Worm (Caenorhabditis elegans): ENCODE results near the gene ZK896.4.

ZK896.4 gene

DNA sequence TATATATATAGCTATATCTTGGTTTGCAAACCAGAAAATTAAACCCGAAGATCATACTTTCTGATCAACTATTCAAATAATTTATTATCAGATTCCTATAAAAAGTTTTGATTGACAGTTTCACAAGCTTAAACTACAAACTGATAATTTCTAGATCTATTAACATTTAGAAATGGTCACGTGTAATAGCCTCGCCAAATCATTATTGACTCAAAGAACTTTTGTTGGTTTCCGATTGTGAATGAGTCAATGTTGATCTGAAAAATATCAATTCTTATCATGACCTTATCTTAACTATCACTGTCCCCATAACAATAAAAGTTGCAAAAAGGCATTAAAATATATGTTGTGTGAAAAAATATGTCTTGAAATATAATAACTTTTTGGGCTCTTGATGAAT lies 41.0 kb downstream of the ZK896.4 start:
- TF ChIP-seq npax-4 (tag; optimal IDR thresholded peaks at IDR 0.05) (no peak), elt-2 (tag; optimal IDR thresholded peaks at IDR 0.05) (peak; percentile 65)

DNA sequence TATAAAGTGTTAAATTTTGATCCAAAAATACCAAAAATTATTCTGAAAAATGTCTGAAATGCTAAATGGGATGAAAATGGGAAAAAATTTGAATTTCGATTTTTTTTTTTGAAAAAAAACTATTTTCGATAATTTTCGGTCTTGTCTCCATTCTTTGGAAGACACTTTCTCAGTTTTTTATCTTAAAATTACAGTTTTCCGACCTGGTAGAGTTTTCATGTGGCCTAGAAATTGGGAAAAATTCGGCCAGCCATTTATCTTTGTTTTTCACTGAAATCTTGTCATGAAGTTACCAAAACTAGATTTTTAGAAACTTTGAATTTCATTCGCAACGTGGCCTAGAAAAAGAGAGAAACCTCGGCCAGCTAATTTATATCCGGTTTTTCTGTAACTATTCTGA lies 42.2 kb downstream of the ZK896.4 start:
- TF ChIP-seq syd-9 (tag; optimal IDR thresholded peaks at IDR 0.05) (no peak), npax-4 (tag; optimal IDR thresholded peaks at IDR 0.05) (no peak), dmd-4 (tag; optimal IDR thresholded peaks at IDR 0.05; ENCODE audit: borderline replicate concordance) (no peak), eyg-1 (tag; optimal IDR thresholded peaks at IDR 0.05) (no peak), lim-6 (tag; optimal IDR thresholded peaks at IDR 0.05) (no peak), K09A11.1 (tag; optimal IDR thresholded peaks at IDR 0.05; ENCODE audit: insufficient read depth) (no peak), pha-2 (tag; optimal IDR thresholded peaks at IDR 0.05) (no peak), nfya-1 (tag; optimal IDR thresholded peaks at IDR 0.05) (no peak), fax-1 (tag; optimal IDR thresholded peaks at IDR 0.05) (no peak), zip-5 (tag; optimal IDR thresholded peaks at IDR 0.05) (no peak), dve-1 (tag; optimal IDR thresholded peaks at IDR 0.05) (no peak), hlh-13 (GFP tag; optimal IDR thresholded peaks at IDR 0.05) (no peak), Y22D7AL.16 (tag; optimal IDR thresholded peaks at IDR 0.05) (no peak)

DNA sequence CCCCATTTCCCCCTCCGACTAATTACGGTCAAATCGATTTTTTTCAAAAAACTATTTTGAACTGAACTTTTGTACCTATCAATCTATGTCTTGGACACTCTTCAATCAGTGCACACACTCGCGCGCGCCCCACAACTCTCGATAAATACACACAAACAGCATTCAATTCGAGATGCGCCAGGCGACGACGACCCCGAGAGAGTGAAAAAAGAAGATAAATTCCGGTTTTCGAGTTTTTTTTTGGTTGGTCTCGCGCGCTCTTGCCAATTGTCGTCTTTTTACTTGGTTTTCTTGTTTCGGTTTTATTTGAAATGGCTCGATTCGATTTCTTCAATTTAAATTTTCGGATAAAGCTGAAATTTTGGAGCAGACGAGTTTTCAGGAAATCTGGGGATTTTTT lies 42.7 kb downstream of the ZK896.4 start:
- no peak for TF ChIP-seq elt-4 (tag; optimal IDR thresholded peaks at IDR 0.05)
- no peak for TF ChIP-seq pqm-1 (tag; optimal IDR thresholded peaks at IDR 0.05)
- TF ChIP-seq ceh-14 (tag; optimal IDR thresholded peaks at IDR 0.05), result no peak
- TF ChIP-seq unc-42 (tag; optimal IDR thresholded peaks at IDR 0.05), result no peak
- TF ChIP-seq nhr-232 (tag; optimal IDR thresholded peaks at IDR 0.05), result no peak
- no peak for TF ChIP-seq tbx-7 (tag; optimal IDR thresholded peaks at IDR 0.05)

DNA sequence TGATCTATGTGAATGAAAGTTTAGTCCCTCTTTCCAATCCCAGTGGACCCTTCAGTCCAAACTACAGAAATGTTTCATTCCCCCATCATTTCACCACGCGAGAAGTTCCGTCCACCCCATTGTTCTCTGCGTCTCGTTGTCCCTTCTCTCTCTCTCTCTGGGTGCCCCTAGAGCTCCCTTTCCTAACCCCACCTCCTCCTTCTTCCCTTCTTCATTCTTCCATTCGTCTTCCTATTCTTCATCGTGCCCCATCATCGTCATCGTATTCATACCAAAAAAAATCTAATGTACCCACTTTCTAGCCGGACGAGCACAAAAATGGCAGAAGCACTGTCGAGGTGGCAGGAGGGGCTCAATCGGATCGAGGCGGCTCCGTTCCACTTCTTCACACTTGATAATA lies 46.9 kb downstream of the ZK896.4 start, which contains the start of gene M02B1.3:
Gene M02B1.3 (plus strand): TSS at position 301 of the 400 bp plus-strand sequence.
- no peak for TF ChIP-seq pat-9 (tag; optimal IDR thresholded peaks at IDR 0.05)
- TF ChIP-seq hlh-6 (tag; optimal IDR thresholded peaks at IDR 0.05), result peak; percentile 11
- TF ChIP-seq ceh-31 (tag; optimal IDR thresholded peaks at IDR 0.05), result peak; percentile 9

DNA sequence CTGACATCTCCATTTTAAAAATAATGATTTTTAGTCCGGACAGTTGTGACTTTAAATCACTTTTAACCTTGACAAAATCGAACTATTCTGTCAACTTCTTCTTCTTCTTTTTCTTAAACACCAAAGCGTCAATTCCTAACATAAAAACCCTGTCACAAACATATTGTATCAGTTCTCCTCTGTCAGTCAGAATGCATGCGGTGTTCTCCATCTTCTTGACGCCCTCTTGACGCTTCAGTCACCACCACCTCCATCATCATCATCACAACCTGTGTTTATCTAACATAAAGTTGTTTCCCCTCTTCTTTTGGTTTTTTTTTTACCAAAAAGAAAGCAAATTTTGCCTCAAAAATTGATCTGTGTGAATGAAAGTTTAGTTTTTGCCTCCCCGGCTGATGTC lies 47.7 kb downstream of the ZK896.4 start:
- no peak for TF ChIP-seq hlh-30 (tag; optimal IDR thresholded peaks at IDR 0.05; ENCODE audit: insufficient read depth)
- no peak for TF ChIP-seq tbx-7 (tag; optimal IDR thresholded peaks at IDR 0.05)
- TF ChIP-seq pag-3 (tag; optimal IDR thresholded peaks at IDR 0.05; ENCODE audit: borderline replicate concordance), result no peak
- no peak for TF ChIP-seq ahr-1 (tag; optimal IDR thresholded peaks at IDR 0.05)
- no peak for TF ChIP-seq hlh-15 (tag; optimal IDR thresholded peaks at IDR 0.05)
- no peak for TF ChIP-seq lim-6 (tag; optimal IDR thresholded peaks at IDR 0.05)
- no peak for TF ChIP-seq syd-9 (tag; optimal IDR thresholded peaks at IDR 0.05)

DNA sequence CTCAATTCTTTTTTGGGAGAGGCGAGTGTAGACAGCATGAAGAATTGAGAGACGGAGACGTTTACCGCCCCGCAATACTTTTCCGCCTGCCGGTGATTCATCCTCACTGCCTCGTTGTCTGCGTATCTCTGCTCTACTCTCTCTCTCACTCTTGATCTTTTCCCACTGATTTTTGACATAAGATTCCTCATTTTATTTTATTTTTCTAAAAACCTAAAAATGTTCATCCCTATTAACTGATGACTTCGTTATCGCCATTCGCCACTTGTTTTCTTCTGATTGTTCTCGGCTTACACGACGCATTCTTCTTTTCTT lies 48.7 kb downstream of the ZK896.4 start:
- TF ChIP-seq unc-3 (GFP tag; conservative IDR thresholded peaks at IDR 0.05) (no peak), unc-3 (tag; optimal IDR thresholded peaks at IDR 0.05) (no peak), nfya-1 (tag; optimal IDR thresholded peaks at IDR 0.05) (peak; percentile 22)

DNA sequence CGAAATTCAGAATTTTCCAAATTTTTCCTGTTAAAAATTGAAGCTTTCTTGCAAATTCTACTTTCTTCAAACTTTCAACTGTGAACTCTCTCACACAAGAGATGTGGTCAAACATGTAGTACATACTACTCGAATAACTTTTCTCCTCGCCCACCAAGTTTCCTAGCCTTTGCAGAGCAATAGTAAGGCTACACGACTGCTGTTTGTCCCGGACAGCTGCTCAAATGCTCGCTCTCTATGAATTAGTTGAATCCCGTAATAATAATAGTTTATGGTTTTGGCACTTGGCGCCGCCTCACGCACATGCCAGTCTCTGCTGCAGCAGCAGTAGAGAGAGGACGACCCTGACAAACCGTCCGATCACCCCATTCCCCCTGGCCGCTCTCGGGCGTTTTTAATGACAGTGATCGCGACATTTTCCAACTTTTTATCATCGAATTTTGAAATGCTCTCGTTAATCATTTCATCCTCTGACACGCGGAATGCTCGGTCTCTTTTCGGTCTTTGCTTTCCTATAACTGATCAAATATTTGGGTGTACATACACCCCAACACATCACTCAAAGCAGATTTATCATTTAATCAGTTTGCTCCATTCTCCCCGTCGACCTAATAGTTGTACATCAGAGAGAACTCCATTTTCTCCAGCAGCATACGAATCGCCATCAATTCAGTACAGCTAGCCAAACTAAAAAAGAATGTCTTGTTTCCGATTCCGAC lies 49.2 kb downstream of the ZK896.4 start:
- TF ChIP-seq elt-2 (tag; optimal IDR thresholded peaks at IDR 0.05) (peak; percentile 8), tbx-7 (tag; optimal IDR thresholded peaks at IDR 0.05) (no peak)

Measured in whole organism, late embryonic.